Fruit fly (Drosophila melanogaster): ENCODE results near the gene CG14230.

Gene CG14230

DNA sequence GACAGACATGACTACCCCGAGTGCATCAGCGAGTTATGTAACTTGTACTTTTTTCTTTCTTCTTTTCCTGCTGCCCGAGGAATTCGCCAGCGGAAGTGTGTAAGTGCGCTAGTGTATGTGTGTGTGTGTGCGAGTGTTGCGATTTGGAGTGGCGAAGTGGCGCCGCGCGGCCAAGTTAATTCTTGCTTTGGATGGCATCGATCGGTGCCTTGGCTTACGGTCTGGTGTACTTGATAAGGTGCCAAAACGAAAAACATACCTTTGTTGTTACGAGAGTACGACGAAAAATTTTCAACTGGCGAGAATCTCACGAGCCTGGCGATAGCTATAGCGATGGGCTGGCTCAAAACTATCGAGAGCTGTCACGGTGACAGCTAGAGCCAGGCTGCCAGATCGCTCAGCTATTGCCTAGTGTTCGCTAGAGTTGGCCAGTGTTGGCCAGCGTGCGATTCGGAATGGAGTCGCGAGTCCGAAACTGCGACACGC is 40.1 kb downstream of the CG14230 start, which contains the start of the genes CG18809, COX6B, CG33932 and Rpp20:
TSS of gene CG18809 (minus strand) at position 333 of the 486 bp plus-strand sequence.
TSS of gene COX6B (minus strand) at position 333 of the 486 bp plus-strand sequence.
TSS of gene CG33932 (plus strand) at position 429 of the 486 bp plus-strand sequence.
TSS of gene Rpp20 (plus strand) at position 429 of the 486 bp plus-strand sequence.
- TF ChIP-seq Dif (GFP tag; optimal IDR thresholded peaks at IDR 0.05; ENCODE audit: partially characterized antibody) (peak; percentile 30), Myc (optimal IDR thresholded peaks at IDR 0.05) (peak; percentile 81), pan (optimal IDR thresholded peaks at IDR 0.05) (no peak), jim (GFP tag; optimal IDR thresholded peaks at IDR 0.05) (no peak), Dfd (GFP tag; optimal IDR thresholded peaks at IDR 0.05) (no peak), brk (GFP tag; optimal IDR thresholded peaks at IDR 0.05) (no peak), psq (GFP tag; optimal IDR thresholded peaks at IDR 0.05) (peak; percentile 48), foxo (GFP tag; optimal IDR thresholded peaks at IDR 0.05) (peak in 1 of 2 experiments; percentile 70), Vsx2 (GFP tag; optimal IDR thresholded peaks at IDR 0.05; ENCODE audit: partially characterized antibody) (no peak), rgr (GFP tag; optimal IDR thresholded peaks at IDR 0.05) (peak; percentile 79), Jra (GFP tag; optimal IDR thresholded peaks at IDR 0.05) (peak; percentile 60), CG9705 (GFP tag; optimal IDR thresholded peaks at IDR 0.05) (peak; percentile 39), dmrt93B (GFP tag; optimal IDR thresholded peaks at IDR 0.05) (no peak), N (GFP tag; optimal IDR thresholded peaks at IDR 0.05) (no peak), CG32264 (GFP tag; optimal IDR thresholded peaks at IDR 0.05) (peak; percentile 12), fru (GFP tag; optimal IDR thresholded peaks at IDR 0.05) (peak; percentile 49), woc (GFP tag; optimal IDR thresholded peaks at IDR 0.05) (no peak), h (GFP tag; optimal IDR thresholded peaks at IDR 0.05) (peak; percentile 82), ey (GFP tag; optimal IDR thresholded peaks at IDR 0.05) (peak; percentile 50), Rel (GFP tag; optimal IDR thresholded peaks at IDR 0.05) (no peak), Rel (tag; optimal IDR thresholded peaks at IDR 0.05) (peak; percentile 63), Mio (GFP tag; optimal IDR thresholded peaks at IDR 0.05) (peak; percentile 2), CrebA (GFP tag; optimal IDR thresholded peaks at IDR 0.05; ENCODE audit: borderline replicate concordance) (no peak), Abd-B (GFP tag; optimal IDR thresholded peaks at IDR 0.05) (no peak), sage (GFP tag; optimal IDR thresholded peaks at IDR 0.05) (no peak), usp (GFP tag; optimal IDR thresholded peaks at IDR 0.05) (no peak), HLH106 (tag; optimal IDR thresholded peaks at IDR 0.05) (peak; percentile 51), GATAd (GFP tag; optimal IDR thresholded peaks at IDR 0.05) (peak; percentile 30), Sp1 (GFP tag; optimal IDR thresholded peaks at IDR 0.05) (peak; percentile 56), dl (GFP tag; optimal IDR thresholded peaks at IDR 0.05; ENCODE audit: insufficient read depth in 1 of 2, partially characterized antibody in 2 of 2) (no peak), Hr83 (GFP tag; optimal IDR thresholded peaks at IDR 0.05; ENCODE audit: poor library complexity, severe bottlenecking) (peak; percentile 90), OdsH (GFP tag; optimal IDR thresholded peaks at IDR 0.05) (peak; percentile 48), tai (GFP tag; optimal IDR thresholded peaks at IDR 0.05) (no peak), dsf (GFP tag; optimal IDR thresholded peaks at IDR 0.05; ENCODE audit: borderline replicate concordance) (no peak), Hr78 (GFP tag; optimal IDR thresholded peaks at IDR 0.05) (no peak), lola (GFP tag; optimal IDR thresholded peaks at IDR 0.05) (no peak), Hnf4 (GFP tag; optimal IDR thresholded peaks at IDR 0.05) (no peak), br (GFP tag; optimal IDR thresholded peaks at IDR 0.05) (peak; percentile 52), sv (GFP tag; optimal IDR thresholded peaks at IDR 0.05) (peak; percentile 59)

DNA sequence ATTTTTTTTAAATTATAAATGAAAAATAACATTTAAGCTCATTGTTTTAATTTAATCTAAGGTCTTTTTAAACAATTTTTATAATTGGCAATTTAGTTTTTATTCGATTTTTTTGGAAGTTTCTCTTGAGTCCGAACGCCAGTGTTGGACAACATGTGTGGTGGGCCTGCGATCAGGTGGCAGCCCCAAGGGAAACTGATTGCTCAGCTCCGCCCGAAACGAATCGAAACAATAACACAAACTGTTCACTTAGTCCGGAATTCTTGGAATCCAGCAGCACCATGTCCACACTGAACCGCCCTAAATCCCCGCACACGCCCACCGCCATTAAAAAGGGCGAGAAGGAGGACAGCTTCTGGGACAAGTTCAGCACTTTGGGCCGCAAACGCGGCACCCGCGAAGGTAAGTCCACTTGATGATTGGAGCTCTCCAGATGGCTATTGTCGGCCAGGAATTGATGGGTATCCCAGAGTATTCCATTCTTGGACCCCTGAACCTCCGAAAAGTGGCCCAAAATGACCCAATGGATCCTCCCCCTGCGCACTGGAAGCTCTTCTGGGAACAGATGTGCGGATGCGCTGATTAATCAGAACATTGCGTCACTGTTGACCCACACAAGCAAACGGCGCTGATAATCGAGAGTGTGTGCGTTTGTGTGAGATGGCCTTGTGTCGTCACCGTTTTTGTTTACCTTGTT is 42.1 kb downstream of the CG14230 start, which contains the start of gene parvin:
TSS of gene parvin (plus strand) at position 134 of the 697 bp plus-strand sequence.
- no peak for TF ChIP-seq Jra (GFP tag; optimal IDR thresholded peaks at IDR 0.05)
- no peak for TF ChIP-seq ey (GFP tag; optimal IDR thresholded peaks at IDR 0.05)
- no peak for TF ChIP-seq usp (GFP tag; optimal IDR thresholded peaks at IDR 0.05)
- TF ChIP-seq CG9705 (GFP tag; optimal IDR thresholded peaks at IDR 0.05), result no peak
- no peak for TF ChIP-seq lola (GFP tag; optimal IDR thresholded peaks at IDR 0.05)
- TF ChIP-seq brk (GFP tag; optimal IDR thresholded peaks at IDR 0.05), result no peak
- TF ChIP-seq rgr (GFP tag; optimal IDR thresholded peaks at IDR 0.05), result peak; percentile 9
- no peak for TF ChIP-seq foxo (GFP tag; optimal IDR thresholded peaks at IDR 0.05)
- no peak for TF ChIP-seq CG32264 (GFP tag; optimal IDR thresholded peaks at IDR 0.05)

Measured in whole organism, wandering third instar larva.